Worm (Caenorhabditis elegans): ENCODE data around the gene C04G6.11.

C04G6.11 gene

ce11 chrII:5069525-5069924 is 34.1 kb downstream of the C04G6.11 start, which contains the start of gene idpb-2:
Gene idpb-2, minus strand, starts transcription at chrII:5069625.
- TF ChIP-seq W03F9.2 (tag; optimal IDR thresholded peaks at IDR 0.05): no peak
- TF ChIP-seq him-1 (tag; optimal IDR thresholded peaks at IDR 0.05): no peak

ce11 chrII:5067927-5068326 is 35.7 kb downstream of the C04G6.11 start, which contains the start of gene C27A2.8:
Gene C27A2.8, minus strand, starts transcription at chrII:5068043.
- TF ChIP-seq W03F9.2 (tag; optimal IDR thresholded peaks at IDR 0.05): no peak
- no peak for TF ChIP-seq him-1 (tag; optimal IDR thresholded peaks at IDR 0.05)
- no peak for TF ChIP-seq dao-5 (tag; optimal IDR thresholded peaks at IDR 0.05)

- TF ChIP-seq him-1 (tag; optimal IDR thresholded peaks at IDR 0.05): no peak
- TF ChIP-seq dao-5 (tag; optimal IDR thresholded peaks at IDR 0.05): no peak
- no peak for TF ChIP-seq W03F9.2 (tag; optimal IDR thresholded peaks at IDR 0.05)
Measured at ce11 chrII:5066967-5067366, 36.7 kb downstream of the C04G6.11 start.

ce11 chrII:5061794-5062368 is 41.8 kb downstream of the C04G6.11 start, which contains the start of gene smc-5:
Gene smc-5, plus strand, starts transcription at chrII:5062125.
- no peak for TF ChIP-seq dao-5 (tag; optimal IDR thresholded peaks at IDR 0.05)
- TF ChIP-seq W03F9.2 (tag; optimal IDR thresholded peaks at IDR 0.05): no peak
- TF ChIP-seq him-1 (tag; optimal IDR thresholded peaks at IDR 0.05): no peak

DNA sequence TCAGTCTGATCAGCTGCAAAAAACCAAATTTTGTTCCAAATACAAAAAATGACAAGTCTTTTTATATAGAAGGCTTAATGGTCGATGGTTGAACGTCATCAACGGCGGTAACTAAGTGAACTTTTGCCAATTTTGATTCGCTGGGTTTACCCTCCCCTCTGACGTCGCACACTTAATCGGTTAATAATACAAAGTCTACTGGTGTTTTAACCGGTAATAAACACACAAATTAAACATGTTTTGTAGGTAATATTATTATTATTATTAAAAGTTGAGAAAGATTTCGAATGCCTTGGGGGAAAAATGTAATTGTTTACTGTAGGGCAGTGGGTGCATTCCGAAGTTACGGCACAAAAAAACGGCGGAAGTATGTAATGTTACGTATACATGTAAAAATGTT is 42.9 kb downstream of the C04G6.11 start, which contains the start of gene pho-12:
TSS of gene pho-12 (minus strand) at position 101 of the 400 bp plus-strand sequence.
- TF ChIP-seq him-1 (tag; optimal IDR thresholded peaks at IDR 0.05): no peak
- no peak for TF ChIP-seq dao-5 (tag; optimal IDR thresholded peaks at IDR 0.05)
- TF ChIP-seq W03F9.2 (tag; optimal IDR thresholded peaks at IDR 0.05): no peak

ce11 chrII:5058036-5058435 is 45.6 kb downstream of the C04G6.11 start, which contains the start of gene C27A2.12:
Gene C27A2.12, minus strand, starts transcription at chrII:5058136.
- no peak for TF ChIP-seq dao-5 (tag; optimal IDR thresholded peaks at IDR 0.05)
- TF ChIP-seq him-1 (tag; optimal IDR thresholded peaks at IDR 0.05): no peak
- no peak for TF ChIP-seq W03F9.2 (tag; optimal IDR thresholded peaks at IDR 0.05)

DNA sequence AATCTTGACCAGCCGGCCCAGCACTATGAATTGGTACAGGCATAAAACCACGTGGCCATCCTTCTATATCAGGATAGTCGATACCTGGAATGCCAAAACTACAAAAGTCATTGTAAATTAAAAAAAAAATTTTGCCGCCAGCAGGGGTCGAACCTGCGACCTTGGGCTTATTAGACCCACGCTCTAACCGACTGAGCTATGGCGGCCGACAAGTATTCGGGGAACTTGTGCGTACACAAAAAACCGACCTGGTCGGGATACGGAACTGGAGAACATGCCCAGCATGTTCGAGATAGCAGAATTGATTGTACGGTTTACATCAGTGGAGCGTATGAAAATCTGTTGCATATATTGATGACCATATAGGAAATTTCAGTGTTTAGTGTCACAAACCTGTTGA is 46.3 kb downstream of the C04G6.11 start:
- peak; percentile 55 for TF ChIP-seq him-1 (tag; optimal IDR thresholded peaks at IDR 0.05)
- TF ChIP-seq W03F9.2 (tag; optimal IDR thresholded peaks at IDR 0.05): peak; percentile 12
- TF ChIP-seq dao-5 (tag; optimal IDR thresholded peaks at IDR 0.05): peak; percentile 13

DNA sequence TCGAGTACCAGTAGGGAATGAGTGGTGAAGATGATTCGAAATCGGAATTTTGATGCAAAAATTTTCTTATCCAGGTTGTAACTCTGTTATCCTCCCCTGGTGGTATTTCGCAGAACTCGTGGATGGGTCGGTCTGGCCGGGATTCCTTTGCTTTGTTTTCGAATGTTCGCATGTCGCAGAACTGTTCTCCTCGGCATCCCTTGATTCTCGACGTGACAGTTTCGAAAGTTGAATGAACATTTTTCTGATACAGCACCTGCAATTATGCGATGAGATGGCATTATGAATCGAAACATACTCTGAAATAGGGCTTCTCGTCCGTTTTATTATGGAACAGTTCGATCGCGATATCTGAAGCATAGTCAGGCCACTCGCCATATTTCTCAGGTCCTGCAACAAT is 47.4 kb downstream of the C04G6.11 start:
- no peak for TF ChIP-seq dao-5 (tag; optimal IDR thresholded peaks at IDR 0.05)
- no peak for TF ChIP-seq him-1 (tag; optimal IDR thresholded peaks at IDR 0.05)
- TF ChIP-seq W03F9.2 (tag; optimal IDR thresholded peaks at IDR 0.05): no peak

DNA sequence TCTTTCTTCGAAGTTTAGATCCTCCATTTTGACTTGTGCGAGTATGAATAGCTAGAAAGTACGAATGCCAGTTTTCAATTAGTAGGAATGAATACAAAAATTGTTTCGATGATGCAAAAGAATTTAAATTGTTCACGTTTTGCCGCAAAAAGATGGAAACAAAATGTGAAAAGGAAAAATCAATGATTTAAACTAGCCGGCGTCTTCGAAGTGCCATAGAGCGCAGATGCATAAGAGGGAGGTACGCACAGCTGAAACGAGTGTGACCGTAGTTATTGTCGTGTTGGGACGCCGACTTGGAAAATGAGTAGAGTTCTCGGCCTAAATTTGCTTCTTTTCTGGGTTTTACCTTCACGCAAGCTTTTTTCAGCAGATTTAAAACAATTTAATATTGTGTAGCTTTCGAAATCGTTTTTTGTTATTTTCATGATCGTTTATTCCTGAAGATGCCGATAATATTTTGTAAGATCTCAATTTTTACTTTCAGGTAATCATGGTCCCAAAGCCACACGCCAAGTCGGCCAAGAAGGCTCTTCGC is 48.4 kb downstream of the C04G6.11 start, which contains the start of the genes ify-1 and rpl-22:
TSS of gene ify-1 (minus strand) at position 51 of the 538 bp plus-strand sequence.
TSS of gene rpl-22 (plus strand) at position 488 of the 538 bp plus-strand sequence.
- TF ChIP-seq W03F9.2 (tag; optimal IDR thresholded peaks at IDR 0.05) (peak; percentile 94), him-1 (tag; optimal IDR thresholded peaks at IDR 0.05) (peak; percentile 76), dao-5 (tag; optimal IDR thresholded peaks at IDR 0.05) (no peak)
